Fruit fly (Drosophila melanogaster) whole organism, embryonic: ENCODE measurements around the gene CG13995.

ENCODE experiments used
- Atf-2 ChIP-seq: fragments of 200-800 bp; sonication (Bioruptor generic); optimal IDR thresholded peaks from 2 replicates; lab custom pipeline; 2016; ENCODE audit warnings: missing biosample characterization, missing genetic modification characterization
- CG12104 ChIP-seq: fragments of 200-800 bp; sonication (Bioruptor generic); optimal IDR thresholded peaks from 3 replicates; lab custom pipeline; 2016; ENCODE audit warnings: missing biosample characterization, missing genetic modification characterization
- CG12236 ChIP-seq: fragments of 200-800 bp; sonication (Bioruptor generic); optimal IDR thresholded peaks from 2 replicates; lab custom pipeline; 2016; ENCODE audit warnings: missing biosample characterization, missing genetic modification characterization
- CG12659 ChIP-seq: fragments of 200-800 bp; sonication (Bioruptor generic); optimal IDR thresholded peaks from 3 replicates; lab custom pipeline; 2017; ENCODE audit warnings: mild to moderate bottlenecking, missing biosample characterization, missing genetic modification reagents, missing genetic modification characterization
- CG12769 ChIP-seq: fragments of 200-800 bp; sonication (Bioruptor generic); optimal IDR thresholded peaks from 2 replicates; lab custom pipeline; 2019; ENCODE audit warnings: missing biosample characterization, mild to moderate bottlenecking, missing genetic modification characterization, moderate library complexity
- CG14050 ChIP-seq: fragments of 200-800 bp; sonication (Bioruptor generic); IDR thresholded peaks from 3 replicates; pipeline ENCODE4 v1.3.6; 2022; ENCODE audit warnings: missing biosample characterization, missing genetic modification characterization
- CG15601 ChIP-seq: fragments of 200-800 bp; sonication (Bioruptor generic); optimal IDR thresholded peaks from 3 replicates; lab custom pipeline; 2019; ENCODE audit warnings: missing biosample characterization, mild to moderate bottlenecking, missing genetic modification characterization, moderate library complexity
- CG16779 ChIP-seq: fragments of 200-800 bp; sonication (Bioruptor generic); IDR thresholded peaks from 2 replicates; pipeline ENCODE4 v1.3.6; 2022; ENCODE audit warnings: missing biosample characterization, missing genetic modification characterization
- CG17186 ChIP-seq: fragments of 200-800 bp; sonication (Bioruptor generic); optimal IDR thresholded peaks from 3 replicates; lab custom pipeline; 2017; ENCODE audit warnings: missing biosample characterization, missing genetic modification reagents, missing genetic modification characterization
- CG18599 ChIP-seq: fragments of 200-800 bp; sonication (Bioruptor generic); optimal IDR thresholded peaks from 3 replicates; lab custom pipeline; 2017; ENCODE audit warnings: missing biosample characterization, missing genetic modification characterization, mild to moderate bottlenecking, moderate library complexity, missing genetic modification reagents
- CG2678 ChIP-seq: fragments of 200-800 bp; sonication (Bioruptor generic); optimal IDR thresholded peaks from 3 replicates; lab custom pipeline; 2019; ENCODE audit warnings: missing biosample characterization, mild to moderate bottlenecking, missing genetic modification characterization, moderate library complexity
- CG32532 ChIP-seq: fragments of 200-800 bp; sonication (Bioruptor generic); IDR thresholded peaks from 2 replicates; pipeline ENCODE4 v1.3.6; 2022; ENCODE audit warnings: missing biosample characterization, missing genetic modification characterization
- CG5180 ChIP-seq: fragments of 200-800 bp; sonication (Bioruptor generic); optimal IDR thresholded peaks from 3 replicates; lab custom pipeline; 2017; ENCODE audit warnings: missing biosample characterization, missing genetic modification characterization, mild to moderate bottlenecking, moderate library complexity, missing genetic modification reagents
- CG6272 ChIP-seq: fragments of 200-800 bp; sonication (Bioruptor generic); IDR thresholded peaks from 2 replicates; pipeline ENCODE4 v1.3.6; 2022; ENCODE audit warnings: missing biosample characterization, missing genetic modification characterization
- CG8944 ChIP-seq: fragments of 200-800 bp; sonication (Bioruptor generic); optimal IDR thresholded peaks from 3 replicates; lab custom pipeline; 2016; ENCODE audit warnings: missing biosample characterization, missing genetic modification characterization
- CG9876 ChIP-seq: fragments of 200-800 bp; sonication (Bioruptor generic); optimal IDR thresholded peaks from 2 replicates; lab custom pipeline; 2016; ENCODE audit warnings: missing biosample characterization, missing genetic modification characterization
- Hr51 ChIP-seq, 2 experiments: fragments of 200-800 bp; sonication (Bioruptor generic); optimal IDR thresholded peaks; 2 replicates in 1 of 2; 3 replicates in 1 of 2; lab custom pipeline; 2016 to 2018; ENCODE audit warnings: missing biosample characterization in 2 of 2, missing genetic modification characterization in 2 of 2, mild to moderate bottlenecking in 1 of 2, moderate library complexity in 1 of 2
- Lhr ChIP-seq: fragments of 200-800 bp; sonication (Bioruptor generic); optimal IDR thresholded peaks from 3 replicates; lab custom pipeline; 2017; ENCODE audit warnings: mild to moderate bottlenecking, missing biosample characterization, missing genetic modification reagents, missing genetic modification characterization
- NC2α ChIP-seq: fragments of 200-800 bp; sonication (Bioruptor generic); optimal IDR thresholded peaks from 2 replicates; lab custom pipeline; 2016; ENCODE audit warnings: missing biosample characterization, missing genetic modification characterization
- Neu2 ChIP-seq: fragments of 200-800 bp; sonication (Bioruptor generic); optimal IDR thresholded peaks from 3 replicates; lab custom pipeline; 2016; ENCODE audit warnings: missing biosample characterization, missing genetic modification characterization, borderline replicate concordance
- Sox100B ChIP-seq: fragments of 200-800 bp; sonication (Bioruptor generic); optimal IDR thresholded peaks from 3 replicates; lab custom pipeline; 2018; ENCODE audit warnings: missing biosample characterization, mild to moderate bottlenecking, missing genetic modification characterization
- Trl ChIP-seq, 3 experiments: fragments of >200 bp in 2 of 3; fragments of 200-800 bp in 1 of 3; sonication (Bioruptor generic) in 1 of 3; optimal IDR thresholded peaks; 2 replicates in 1 of 3; 3 replicates in 2 of 3; lab custom pipeline; 2016 to 2017; ENCODE audit warnings: missing biosample characterization in 1 of 3, missing genetic modification characterization in 1 of 3
- Usf ChIP-seq: fragments of 200-800 bp; sonication (Bioruptor generic); optimal IDR thresholded peaks from 2 replicates; lab custom pipeline; 2017; ENCODE audit warnings: missing genotype, missing biosample characterization, missing genetic modification characterization
- ac ChIP-seq: fragments of 200-800 bp; sonication (Bioruptor generic); optimal IDR thresholded peaks from 3 replicates; lab custom pipeline; 2017; ENCODE audit warnings: missing biosample characterization, mild to moderate bottlenecking, missing genetic modification characterization
- amos ChIP-seq: fragments of 200-800 bp; sonication (Bioruptor generic); IDR thresholded peaks from 2 replicates; pipeline ENCODE4 v1.3.6; 2022; ENCODE audit warnings: missing biosample characterization, missing genetic modification characterization; ENCODE audit not compliant: partially characterized antibody
- aop ChIP-seq: fragments of 200-800 bp; sonication (Bioruptor generic); IDR thresholded peaks from 2 replicates; pipeline ENCODE4 v1.3.6; 2022; ENCODE audit warnings: missing biosample characterization, missing genetic modification characterization
- ash1 ChIP-seq: fragments of 200-800 bp; sonication (Bioruptor generic); optimal IDR thresholded peaks from 2 replicates; lab custom pipeline; 2018; ENCODE audit warnings: missing biosample characterization, mild to moderate bottlenecking, missing genetic modification characterization
- bbx ChIP-seq: fragments of 200-800 bp; sonication (Bioruptor generic); IDR thresholded peaks from 2 replicates; pipeline ENCODE4 v1.3.6; 2022; ENCODE audit warnings: missing biosample characterization, missing genetic modification characterization; ENCODE audit not compliant: partially characterized antibody
- cg ChIP-seq: fragments of 200-800 bp; sonication (Bioruptor generic); optimal IDR thresholded peaks from 3 replicates; lab custom pipeline; 2019; ENCODE audit warnings: missing biosample characterization, mild to moderate bottlenecking, missing genetic modification characterization, moderate library complexity
- crp ChIP-seq, 2 experiments: fragments of 200-800 bp; sonication (Bioruptor generic); optimal IDR thresholded peaks; 2 replicates in 1 of 2; 3 replicates in 1 of 2; lab custom pipeline; 2017; ENCODE audit warnings: missing biosample characterization in 2 of 2, missing genetic modification characterization in 2 of 2, mild to moderate bottlenecking in 1 of 2, moderate library complexity in 1 of 2
- dati ChIP-seq: fragments of 200-800 bp; sonication (Bioruptor generic); IDR thresholded peaks from 2 replicates; pipeline ENCODE4 v1.3.6; 2022; ENCODE audit warnings: missing biosample characterization, missing genetic modification characterization
- emc ChIP-seq: fragments of 200-800 bp; sonication (Bioruptor generic); optimal IDR thresholded peaks from 2 replicates; lab custom pipeline; 2016; ENCODE audit warnings: missing biosample characterization, missing genetic modification characterization
- fd3F ChIP-seq: fragments of 200-800 bp; sonication (Bioruptor generic); optimal IDR thresholded peaks from 2 replicates; lab custom pipeline; 2018; ENCODE audit warnings: missing biosample characterization, mild to moderate bottlenecking, missing genetic modification characterization, moderate library complexity
- gsb ChIP-seq: fragments of 200-800 bp; sonication (Bioruptor generic); IDR thresholded peaks from 2 replicates; pipeline ENCODE4 v1.3.6; 2022; ENCODE audit warnings: missing biosample characterization, missing genetic modification characterization
- hth ChIP-seq: fragments of >200 bp; optimal IDR thresholded peaks from 2 replicates; lab custom pipeline; 2017; ENCODE audit warnings: inconsistent platforms
- inv ChIP-seq: fragments of 200-800 bp; sonication (Bioruptor generic); IDR thresholded peaks from 2 replicates; pipeline ENCODE4 v1.3.6; 2022; ENCODE audit warnings: missing biosample characterization, missing genetic modification characterization; ENCODE audit not compliant: partially characterized antibody
- jumu ChIP-seq: fragments of 200-800 bp; sonication (Bioruptor generic); optimal IDR thresholded peaks from 3 replicates; lab custom pipeline; 2016; ENCODE audit warnings: missing biosample characterization, missing genetic modification characterization
- lab ChIP-seq: fragments of 200-800 bp; sonication (Bioruptor generic); optimal IDR thresholded peaks from 3 replicates; lab custom pipeline; 2017; ENCODE audit warnings: missing biosample characterization, missing genetic modification characterization, mild to moderate bottlenecking, moderate library complexity, missing genetic modification reagents
- lmd ChIP-seq: fragments of 200-800 bp; sonication (Bioruptor generic); IDR thresholded peaks from 2 replicates; pipeline ENCODE4 v1.3.6; 2022; ENCODE audit warnings: missing biosample characterization, missing genetic modification characterization
- p53 ChIP-seq: fragments of 200-800 bp; sonication (Bioruptor generic); optimal IDR thresholded peaks from 2 replicates; lab custom pipeline; 2016; ENCODE audit warnings: missing biosample characterization, missing genetic modification characterization
- sens ChIP-seq: fragments of 200-800 bp; sonication (Bioruptor generic); peaks from one replicate; lab custom pipeline; 2016; ENCODE audit warnings: missing biosample characterization, missing genetic modification characterization
- sens-2 ChIP-seq: fragments of 200-800 bp; sonication (Bioruptor generic); IDR thresholded peaks from 2 replicates; pipeline ENCODE4 v1.3.6; 2022; ENCODE audit warnings: missing biosample characterization, missing genetic modification characterization
- unc-4 ChIP-seq: fragments of 200-800 bp; sonication (Bioruptor generic); IDR thresholded peaks from 2 replicates; pipeline ENCODE4 v1.3.6; 2022; ENCODE audit warnings: missing biosample characterization, missing genetic modification characterization; ENCODE audit not compliant: partially characterized antibody

CG13995 gene

DNA sequence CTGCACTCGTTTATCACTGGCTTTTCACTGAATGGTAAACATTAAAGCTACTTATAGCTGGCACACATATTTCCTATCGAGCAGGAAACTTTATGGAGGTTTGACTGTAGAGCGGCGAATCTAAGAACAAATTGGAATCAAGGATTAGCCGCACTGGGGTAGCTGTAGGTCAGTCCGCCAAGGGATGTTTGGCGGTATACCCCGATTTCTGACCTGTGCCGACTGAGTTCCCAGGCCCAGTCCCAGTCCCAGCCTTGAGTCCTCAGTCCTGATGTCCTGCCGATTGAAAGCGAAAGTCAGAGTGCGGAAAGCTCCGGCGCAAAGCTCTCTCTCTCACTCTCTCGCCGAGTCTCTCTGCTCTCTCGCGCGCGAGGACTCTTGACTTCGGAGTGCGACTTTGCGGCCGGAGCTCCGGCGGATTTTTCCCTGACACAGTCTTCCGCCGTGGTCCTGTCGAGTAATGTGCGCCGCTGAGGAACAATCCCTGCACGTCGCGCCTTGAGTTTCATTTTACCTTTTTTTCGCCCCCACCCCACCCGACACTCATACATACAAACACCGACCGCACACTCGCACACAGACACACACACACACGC, at the start of gene CG13995 (continued):
- TF ChIP-seq gsb (GFP tag; lab: Robert Waterston, UW) (no peak), CG17186 (GFP tag; lab: Kevin White, UChicago) (no peak), unc-4 (GFP tag; lab: Robert Waterston, UW) (no peak), aop (GFP tag; lab: Robert Waterston, UW) (no peak), hth (lab: Kevin White, UChicago) (no peak), CG14050 (GFP tag; lab: Robert Waterston, UW) (no peak), fd3F (no peak), lab (peak; percentile 22), CG12659 (no peak), sens-2 (GFP tag; lab: Robert Waterston, UW) (no peak), bbx (GFP tag; lab: Robert Waterston, UW) (no peak), CG18599 (GFP tag; lab: Kevin White, UChicago) (peak; percentile 7), ash1 (no peak), Neu2 (no peak), CG8944 (GFP tag; lab: Kevin White, UChicago) (no peak), lmd (GFP tag; lab: Robert Waterston, UW) (no peak), crp (GFP tag; optimal IDR thresholded peaks at IDR 0.05; lab: Kevin White, UChicago) (no peak), NC2α (GFP tag; lab: Kevin White, UChicago) (no peak), p53 (GFP tag; lab: Kevin White, UChicago) (no peak), CG16779 (peak; percentile 74), ac (GFP tag; lab: Kevin White, UChicago) (no peak), CG32532 (GFP tag; lab: Robert Waterston, UW) (no peak), Sox100B (GFP tag; lab: Kevin White, UChicago) (no peak), cg (GFP tag; lab: Kevin White, UChicago) (peak; percentile 57), jumu (no peak), Usf (no peak), CG12769 (tag; lab: Kevin White, UChicago) (no peak), Hr51 (GFP tag; optimal IDR thresholded peaks at IDR 0.05; lab: Kevin White, UChicago) (peak in 1 of 2 experiments; percentile 75), CG15601 (tag; lab: Kevin White, UChicago) (no peak), CG6272 (GFP tag; lab: Robert Waterston, UW) (no peak), dati (GFP tag; lab: Robert Waterston, UW) (no peak), sens (GFP tag; lab: Kevin White, UChicago) (no peak), Trl (optimal IDR thresholded peaks at IDR 0.05; lab: Kevin White, UChicago) (peak in 1 of 2 experiments; percentile 71), Trl (GFP tag; optimal IDR thresholded peaks at IDR 0.05; lab: Kevin White, UChicago) (no peak), inv (GFP tag; lab: Robert Waterston, UW) (0 out of 2 replicates have a peak, but pooled peaks have one; percentile 10), CG2678 (no peak), CG9876 (no peak), Atf-2 (no peak), emc (no peak), CG12104 (no peak), Lhr (GFP tag; lab: Kevin White, UChicago) (no peak), CG12236 (GFP tag; lab: Kevin White, UChicago) (no peak), CG5180 (no peak), amos (GFP tag; lab: Robert Waterston, UW) (no peak)
